Fruit fly (Drosophila melanogaster) whole organism, adult: ENCODE measurements around the gene CG8562.
A peak's percentile ranks its signal among the peaks of the same experiment; 100 is the strongest.

Experiments
- CG11617 ChIP-seq: fragments of 200-800 bp; sonication (Bioruptor generic); optimal IDR thresholded peaks from 2 replicates; lab custom pipeline; 2017; ENCODE audit warnings: mild to moderate bottlenecking, missing biosample characterization, missing genetic modification reagents, missing genetic modification characterization
- CG12768 ChIP-seq: fragments of 200-800 bp; sonication (Bioruptor generic); optimal IDR thresholded peaks from 2 replicates; lab custom pipeline; 2017; ENCODE audit warnings: missing biosample characterization, missing genetic modification characterization, mild to moderate bottlenecking, moderate library complexity, missing genetic modification reagents
- CG14711 ChIP-seq: fragments of 200-800 bp; sonication (Bioruptor generic); optimal IDR thresholded peaks from 2 replicates; lab custom pipeline; 2018; ENCODE audit warnings: missing biosample characterization, mild to moderate bottlenecking, missing genetic modification characterization, moderate library complexity
- CG1620 ChIP-seq: fragments of 200-800 bp; sonication (Bioruptor generic); optimal IDR thresholded peaks from 2 replicates; lab custom pipeline; 2016; ENCODE audit warnings: missing biosample characterization, missing genetic modification characterization
- CG33017 ChIP-seq: fragments of 200-800 bp; sonication (Bioruptor generic); optimal IDR thresholded peaks from 2 replicates; lab custom pipeline; 2018; ENCODE audit warnings: missing biosample characterization, mild to moderate bottlenecking, missing genetic modification characterization, moderate library complexity
- CG5204 ChIP-seq: fragments of 200-800 bp; sonication (Bioruptor generic); optimal IDR thresholded peaks from 2 replicates; lab custom pipeline; 2016; ENCODE audit warnings: missing biosample characterization, missing genetic modification characterization
- CG7045 ChIP-seq: fragments of 200-800 bp; sonication (Bioruptor generic); optimal IDR thresholded peaks from 2 replicates; lab custom pipeline; 2017; ENCODE audit warnings: missing biosample characterization, mild to moderate bottlenecking, missing genetic modification characterization
- CG7101 ChIP-seq: fragments of 200-800 bp; sonication (Bioruptor generic); optimal IDR thresholded peaks from 2 replicates; lab custom pipeline; 2018; ENCODE audit warnings: missing biosample characterization, mild to moderate bottlenecking, missing genetic modification characterization, moderate library complexity
- Clk ChIP-seq: fragments of 200-800 bp; sonication (Bioruptor generic); optimal IDR thresholded peaks from 2 replicates; lab custom pipeline; 2017; ENCODE audit warnings: missing biosample characterization, missing genetic modification characterization
- Crg-1 ChIP-seq: fragments of 200-800 bp; sonication (Bioruptor generic); optimal IDR thresholded peaks from 2 replicates; lab custom pipeline; 2016; ENCODE audit warnings: missing biosample characterization, missing genetic modification characterization
- Hr96 ChIP-seq: fragments of 200-800 bp; sonication (Bioruptor generic); optimal IDR thresholded peaks from 2 replicates; lab custom pipeline; 2016; ENCODE audit warnings: missing biosample characterization, missing genetic modification characterization
- Mnt ChIP-seq: fragments of 200-800 bp; sonication (Bioruptor generic); optimal IDR thresholded peaks from 2 replicates; lab custom pipeline; 2016; ENCODE audit warnings: missing biosample characterization, mild to moderate bottlenecking, missing genetic modification characterization
- bab1 ChIP-seq: fragments of 200-800 bp; sonication (Bioruptor generic); optimal IDR thresholded peaks from 3 replicates; lab custom pipeline; 2019; ENCODE audit warnings: missing biosample characterization, mild to moderate bottlenecking, missing genetic modification characterization, moderate library complexity
- cic ChIP-seq: fragments of 200-800 bp; sonication (Bioruptor generic); optimal IDR thresholded peaks from 2 replicates; lab custom pipeline; 2017; ENCODE audit warnings: missing biosample characterization, mild to moderate bottlenecking, missing genetic modification characterization, moderate library complexity
- cnc ChIP-seq, 2 experiments: fragments of >200 bp; optimal IDR thresholded peaks; 2 replicates each; lab custom pipeline; 2017
- kay ChIP-seq: fragments of 200-800 bp; sonication (Bioruptor generic); peaks from one replicate; lab custom pipeline; 2016; ENCODE audit warnings: missing biosample characterization, missing genetic modification characterization, borderline replicate concordance
- ovo ChIP-seq: fragments of 200-800 bp; sonication (Bioruptor generic); optimal IDR thresholded peaks from 2 replicates; lab custom pipeline; 2016; ENCODE audit warnings: missing biosample characterization, missing genetic modification characterization
- pad ChIP-seq: fragments of 200-800 bp; sonication (Bioruptor generic); optimal IDR thresholded peaks from 3 replicates; lab custom pipeline; 2017; ENCODE audit warnings: missing biosample characterization, missing genetic modification characterization, mild to moderate bottlenecking, moderate library complexity, missing genetic modification reagents
- tj ChIP-seq: fragments of 200-800 bp; sonication (Bioruptor generic); optimal IDR thresholded peaks from 3 replicates; lab custom pipeline; 2017; ENCODE audit warnings: missing biosample characterization, mild to moderate bottlenecking, missing genetic modification characterization, moderate library complexity
- toe ChIP-seq: fragments of 200-800 bp; sonication (Bioruptor generic); optimal IDR thresholded peaks from 2 replicates; lab custom pipeline; 2016; ENCODE audit warnings: missing biosample characterization, missing genetic modification characterization

The CG8562 gene

DNA sequence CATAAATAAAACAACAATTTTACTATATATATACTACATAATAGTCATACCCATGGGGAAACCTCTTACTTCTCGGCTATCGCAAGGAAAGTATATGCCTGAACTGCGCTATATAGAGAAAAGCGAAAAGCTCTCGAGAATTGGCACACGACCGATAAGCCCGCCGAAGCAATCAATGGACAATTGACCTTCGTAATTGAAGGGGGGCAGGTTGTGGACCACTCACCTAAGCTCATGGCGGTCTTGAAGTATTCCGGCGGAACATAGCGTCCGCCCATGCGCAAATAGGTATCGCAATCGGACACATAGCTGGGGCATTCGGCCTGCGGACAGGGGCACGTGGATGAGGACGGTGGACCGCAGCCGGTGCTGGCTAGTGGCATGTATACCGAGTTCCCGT is 17.7 kb upstream of the CG8562 start:
- TF ChIP-seq CG7045 (GFP tag; lab: Kevin White, UChicago) (no peak), cic (peak; percentile 13)

DNA sequence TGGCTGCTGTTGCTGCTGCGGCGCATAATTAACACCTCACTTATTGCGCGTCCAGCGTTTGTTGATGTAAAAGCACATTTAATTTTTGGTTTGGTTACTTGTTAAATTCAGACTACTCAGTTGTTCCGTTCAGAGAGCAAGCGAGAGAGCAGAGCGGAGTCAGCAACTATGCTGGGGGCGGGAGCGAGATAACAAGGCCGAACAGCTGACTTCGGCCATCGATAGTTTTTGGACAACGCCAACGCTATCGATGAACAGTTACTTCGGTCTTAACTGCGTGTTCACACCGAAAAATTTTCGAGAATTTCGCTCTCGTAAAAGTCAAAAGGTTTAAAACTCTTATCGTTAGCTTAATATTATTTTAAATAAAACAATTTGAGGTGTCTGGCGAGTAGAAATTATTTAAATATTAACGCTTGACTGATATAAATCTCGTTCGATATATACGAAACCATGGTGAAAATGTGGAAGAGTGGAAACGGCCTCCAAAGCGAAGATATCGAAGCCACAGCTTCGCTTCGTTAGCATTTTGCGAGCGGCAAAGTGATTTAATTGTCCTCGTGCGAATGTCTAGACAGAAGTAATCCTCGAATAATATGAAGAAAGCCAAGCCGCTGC is 16.6 kb upstream of the CG8562 start, which contains the start of the genes SMSr and smid:
TSS of gene SMSr (minus strand) at position 116 of the 618 bp plus-strand sequence.
TSS of gene smid (plus strand) at position 256 of the 618 bp plus-strand sequence.
- TF ChIP-seq ovo (GFP tag; lab: Kevin White, UChicago): peak; percentile 53
- peak; percentile 19 for TF ChIP-seq CG12768 (GFP tag; lab: Kevin White, UChicago)
- TF ChIP-seq CG7045 (GFP tag; lab: Kevin White, UChicago): peak; percentile 23
- peak; percentile 66 for TF ChIP-seq Hr96 (GFP tag; lab: Kevin White, UChicago)
- TF ChIP-seq CG14711 (tag; lab: Kevin White, UChicago): peak; percentile 9
- no peak for TF ChIP-seq toe (GFP tag; lab: Kevin White, UChicago)
- TF ChIP-seq cic: no peak
- no peak for TF ChIP-seq Clk (GFP tag; lab: Kevin White, UChicago)
- TF ChIP-seq CG33017 (tag; lab: Kevin White, UChicago): peak; percentile 0
- TF ChIP-seq CG7101 (tag; lab: Kevin White, UChicago): peak; percentile 46
- TF ChIP-seq Crg-1: peak; percentile 43
- TF ChIP-seq CG5204: peak; percentile 51
- TF ChIP-seq pad (GFP tag; lab: Kevin White, UChicago): peak; percentile 45
- peak; percentile 91 for TF ChIP-seq kay
- TF ChIP-seq CG1620 (GFP tag; lab: Kevin White, UChicago): peak; percentile 64
- TF ChIP-seq Mnt (GFP tag; lab: Kevin White, UChicago): peak; percentile 67
- TF ChIP-seq tj: peak; percentile 97
- TF ChIP-seq cnc (optimal IDR thresholded peaks at IDR 0.05; lab: Kevin White, UChicago): no peak
- peak; percentile 61 for TF ChIP-seq CG11617
- peak; percentile 55 for TF ChIP-seq bab1 (GFP tag; lab: Kevin White, UChicago)

- TF ChIP-seq Hr96 (GFP tag; lab: Kevin White, UChicago): no peak
- no peak for TF ChIP-seq toe (GFP tag; lab: Kevin White, UChicago)
- TF ChIP-seq CG7101 (tag; lab: Kevin White, UChicago): no peak
- TF ChIP-seq kay: no peak
- TF ChIP-seq CG1620 (GFP tag; lab: Kevin White, UChicago): no peak
- TF ChIP-seq cic: no peak
- TF ChIP-seq CG33017 (tag; lab: Kevin White, UChicago): no peak
These were observed 10.3 kb upstream of the CG8562 start, which contains the start of gene CG8564 for dm6 chr3L:7387814-7388213. TSS of gene CG8564 (minus strand) at chr3L:7387914.

DNA sequence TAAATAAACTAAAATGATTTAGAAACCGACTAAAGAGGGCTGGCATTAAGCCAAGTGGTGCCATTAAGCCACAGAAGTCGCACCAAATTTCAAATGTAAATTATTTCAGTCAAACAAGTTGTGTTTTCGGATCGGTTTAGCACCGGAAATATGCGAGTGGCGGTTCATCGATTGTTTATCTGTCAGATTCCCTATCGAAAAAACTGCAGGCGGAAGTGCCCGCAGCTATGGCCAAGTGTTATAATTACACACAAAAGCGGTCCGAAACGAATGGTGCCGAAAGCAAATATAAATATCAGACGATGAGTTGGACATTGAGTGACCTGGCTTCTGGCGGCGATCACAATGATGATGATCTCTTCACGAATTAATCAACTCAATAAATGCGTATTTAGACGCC is 8.1 kb upstream of the CG8562 start:
- TF ChIP-seq CG1620 (GFP tag; lab: Kevin White, UChicago) (no peak), CG7045 (GFP tag; lab: Kevin White, UChicago) (no peak), CG14711 (tag; lab: Kevin White, UChicago) (no peak), kay (no peak), toe (GFP tag; lab: Kevin White, UChicago) (no peak), CG11617 (no peak), CG33017 (tag; lab: Kevin White, UChicago) (no peak), Crg-1 (no peak), ovo (GFP tag; lab: Kevin White, UChicago) (no peak), tj (no peak), Hr96 (GFP tag; lab: Kevin White, UChicago) (no peak)

- TF ChIP-seq Hr96 (GFP tag; lab: Kevin White, UChicago): no peak
- no peak for TF ChIP-seq CG14711 (tag; lab: Kevin White, UChicago)
- TF ChIP-seq CG1620 (GFP tag; lab: Kevin White, UChicago): no peak
- TF ChIP-seq CG33017 (tag; lab: Kevin White, UChicago): no peak
- TF ChIP-seq Mnt (GFP tag; lab: Kevin White, UChicago): no peak
- no peak for TF ChIP-seq toe (GFP tag; lab: Kevin White, UChicago)
- TF ChIP-seq CG7101 (tag; lab: Kevin White, UChicago): no peak
- TF ChIP-seq Crg-1: no peak
- TF ChIP-seq CG11617: no peak
- TF ChIP-seq kay: no peak
- TF ChIP-seq cic: no peak
- TF ChIP-seq Clk (GFP tag; lab: Kevin White, UChicago): no peak
- no peak for TF ChIP-seq tj
These were observed 7.6 kb upstream of the CG8562 start, which contains the start of gene CG8563 for dm6 chr3L:7390442-7390841. TSS of gene CG8563 (plus strand) at chr3L:7390742.

DNA sequence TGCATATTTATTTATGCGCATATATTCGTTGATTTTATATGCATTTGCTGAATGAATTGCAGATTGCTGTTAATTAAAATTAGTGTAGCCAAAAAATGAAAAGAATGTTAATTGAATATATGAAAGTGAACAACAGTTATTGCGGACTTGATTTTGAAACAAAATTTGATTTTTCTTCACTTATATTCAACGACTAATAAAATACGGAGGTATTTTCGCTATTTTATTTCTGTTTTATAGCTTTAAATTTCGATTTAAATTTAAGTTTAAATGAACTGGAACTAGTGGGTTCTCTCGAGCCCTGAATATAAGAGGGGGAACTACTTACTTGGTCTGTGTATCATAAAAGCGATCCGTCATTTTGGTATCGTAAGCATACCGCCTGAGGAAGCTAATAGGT is 2.0 kb upstream of the CG8562 start, which contains the start of gene CG32379:
TSS of gene CG32379 (plus strand) at position 301 of the 400 bp plus-strand sequence.
- TF ChIP-seq Crg-1: no peak
- no peak for TF ChIP-seq pad (GFP tag; lab: Kevin White, UChicago)
- no peak for TF ChIP-seq CG7101 (tag; lab: Kevin White, UChicago)
- TF ChIP-seq CG33017 (tag; lab: Kevin White, UChicago): no peak
- TF ChIP-seq Clk (GFP tag; lab: Kevin White, UChicago): no peak
- no peak for TF ChIP-seq kay
- TF ChIP-seq CG1620 (GFP tag; lab: Kevin White, UChicago): no peak
- TF ChIP-seq ovo (GFP tag; lab: Kevin White, UChicago): no peak
- TF ChIP-seq cnc (optimal IDR thresholded peaks at IDR 0.05; lab: Kevin White, UChicago): no peak
- no peak for TF ChIP-seq CG7045 (GFP tag; lab: Kevin White, UChicago)
- TF ChIP-seq CG11617: no peak
- no peak for TF ChIP-seq toe (GFP tag; lab: Kevin White, UChicago)
- no peak for TF ChIP-seq CG5204
- TF ChIP-seq Mnt (GFP tag; lab: Kevin White, UChicago): no peak
- TF ChIP-seq tj: no peak
- TF ChIP-seq CG12768 (GFP tag; lab: Kevin White, UChicago): no peak
- no peak for TF ChIP-seq bab1 (GFP tag; lab: Kevin White, UChicago)
